Fruit fly (Drosophila melanogaster) whole organism: ENCODE measurements around the gene Abl.

Experiments used
- CG8478 ChIP-seq: fragments of >200 bp; optimal IDR thresholded peaks from 2 replicates; lab custom pipeline; 2018; ENCODE audit warnings: inconsistent platforms
- Dll ChIP-seq: fragments of >200 bp; optimal IDR thresholded peaks from 2 replicates; lab custom pipeline; 2017
- EcR ChIP-seq, 2 experiments: fragments of >200 bp; optimal IDR thresholded peaks; 2 replicates each; lab custom pipeline; 2017; ENCODE audit warnings: missing biosample characterization in 2 of 2, missing genetic modification characterization in 2 of 2, missing genetic modification reagents in 2 of 2
- pan ChIP-seq: fragments of >200 bp; optimal IDR thresholded peaks from 2 replicates; lab custom pipeline; 2017
- psq ChIP-seq: fragments of >200 bp; optimal IDR thresholded peaks from 2 replicates; lab custom pipeline; 2017
- usp ChIP-seq: fragments of >200 bp; optimal IDR thresholded peaks from 2 replicates; lab custom pipeline; 2017; ENCODE audit warnings: missing biosample characterization, missing genetic modification characterization, mixed read lengths

Gene Abl

dm6 chr3L:16651127-16651526 lies 3.4 kb upstream of the Abl start:
- TF ChIP-seq usp (no peak), CG8478 (lab: Kevin White, UChicago) (no peak), EcR (GFP tag; optimal IDR thresholded peaks at IDR 0.05; lab: Kevin White, UChicago) (no peak), Dll (lab: Kevin White, UChicago) (no peak), pan (no peak), psq (lab: Kevin White, UChicago) (no peak)

- TF ChIP-seq psq (lab: Kevin White, UChicago) (no peak), EcR (GFP tag; optimal IDR thresholded peaks at IDR 0.05; lab: Kevin White, UChicago) (no peak), usp (no peak), pan (no peak), CG8478 (lab: Kevin White, UChicago) (no peak), Dll (lab: Kevin White, UChicago) (no peak)
Observed at dm6 chr3L:16650078-16650477, 2.4 kb upstream of the Abl start.

DNA sequence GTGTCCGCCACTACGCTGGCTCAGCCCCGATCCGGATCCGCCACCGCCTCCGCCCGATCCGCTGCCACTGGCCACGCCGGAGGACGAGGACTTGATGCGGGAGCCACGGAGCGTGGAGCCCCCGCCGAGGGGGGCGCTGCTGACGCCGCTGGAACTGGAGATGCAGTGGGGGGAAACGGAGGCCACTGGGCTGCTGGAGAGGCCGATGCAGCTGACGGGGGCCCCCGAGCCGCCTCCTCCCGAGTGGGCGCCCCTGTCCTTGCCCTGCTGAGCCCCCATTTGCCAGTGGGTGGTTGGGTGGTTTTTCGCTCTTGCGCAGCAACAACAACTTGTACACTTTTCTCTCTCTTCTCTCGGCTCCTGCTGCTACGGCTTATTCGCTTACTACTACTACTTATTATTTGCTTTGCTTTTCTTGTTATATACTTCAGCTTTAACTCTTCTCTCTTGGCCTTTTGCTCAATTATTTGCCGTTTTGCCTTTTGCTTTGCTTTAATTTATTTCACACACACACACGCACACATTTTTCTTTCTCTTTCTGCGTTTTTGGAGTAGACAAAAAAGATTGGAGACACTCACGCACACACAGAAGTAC lies 720 bp downstream of the Abl start:
- TF ChIP-seq CG8478 (lab: Kevin White, UChicago) (no peak), usp (no peak), EcR (GFP tag; optimal IDR thresholded peaks at IDR 0.05; lab: Kevin White, UChicago) (no peak), pan (no peak), psq (lab: Kevin White, UChicago) (no peak), Dll (lab: Kevin White, UChicago) (no peak)

DNA sequence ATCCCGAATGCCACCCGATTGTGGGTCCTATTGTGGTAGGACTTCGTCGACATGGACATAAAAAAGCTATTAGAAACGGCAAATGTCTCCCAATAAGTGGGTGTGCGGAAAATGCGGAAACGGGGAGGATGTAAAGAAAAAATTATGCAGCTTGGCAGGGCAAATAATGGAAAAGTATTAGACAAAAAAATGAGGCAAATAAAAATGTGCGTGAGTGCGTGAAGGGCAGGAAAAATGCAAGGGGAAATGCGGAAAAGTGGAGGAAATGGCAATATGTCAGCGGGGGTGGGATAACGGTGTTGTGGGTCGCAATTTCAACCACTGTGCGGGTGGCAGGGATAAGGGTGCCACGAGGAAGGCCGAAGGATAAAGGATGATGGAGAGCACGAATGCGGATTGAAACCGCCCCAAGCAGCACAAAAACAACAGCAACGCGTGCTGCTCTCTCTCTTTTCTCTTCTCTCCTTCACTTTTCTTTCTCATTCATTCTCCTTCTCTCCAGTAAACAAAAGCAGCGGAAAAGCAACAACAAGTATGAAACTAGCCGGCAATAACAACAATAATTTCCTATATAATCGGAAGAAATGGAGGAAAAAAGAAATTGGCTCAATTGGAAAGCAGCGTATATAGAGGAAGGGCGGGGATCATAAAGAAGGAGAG lies 2.2 kb downstream of the Abl start:
- TF ChIP-seq psq (lab: Kevin White, UChicago) (no peak), EcR (GFP tag; optimal IDR thresholded peaks at IDR 0.05; lab: Kevin White, UChicago) (no peak), Dll (lab: Kevin White, UChicago) (no peak)

- TF ChIP-seq usp: no peak
- no peak for TF ChIP-seq Dll (lab: Kevin White, UChicago)
- TF ChIP-seq pan: no peak
- no peak for TF ChIP-seq EcR (GFP tag; optimal IDR thresholded peaks at IDR 0.05; lab: Kevin White, UChicago)
- no peak for TF ChIP-seq CG8478 (lab: Kevin White, UChicago)
- TF ChIP-seq psq (lab: Kevin White, UChicago): no peak
Observed at dm6 chr3L:16644505-16644904, 3.2 kb downstream of the Abl start.

DNA sequence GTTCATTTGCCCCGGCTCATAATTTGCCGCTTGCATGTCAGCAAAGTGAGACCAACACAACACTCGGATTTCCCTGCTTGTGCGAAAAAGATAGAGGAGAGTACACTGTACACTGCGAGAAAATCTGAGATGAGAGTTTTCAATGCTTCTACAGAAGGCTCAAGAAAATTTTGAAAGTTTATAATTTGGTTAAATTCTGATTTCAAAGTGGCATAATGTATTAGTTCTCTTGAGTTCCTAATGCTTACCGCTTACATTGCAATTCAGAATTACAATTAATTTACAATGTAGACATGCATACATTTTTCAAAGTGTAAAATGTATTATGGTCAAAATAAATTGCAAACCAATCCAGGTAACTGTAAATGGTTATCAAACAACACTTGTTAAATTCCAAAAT lies 4.7 kb downstream of the Abl start:
- TF ChIP-seq psq (lab: Kevin White, UChicago) (no peak), pan (no peak), usp (no peak), EcR (GFP tag; optimal IDR thresholded peaks at IDR 0.05; lab: Kevin White, UChicago) (no peak), Dll (lab: Kevin White, UChicago) (no peak), CG8478 (lab: Kevin White, UChicago) (no peak)

- no peak for TF ChIP-seq Dll (lab: Kevin White, UChicago)
- TF ChIP-seq usp: no peak
- TF ChIP-seq CG8478 (lab: Kevin White, UChicago): no peak
- no peak for TF ChIP-seq psq (lab: Kevin White, UChicago)
- TF ChIP-seq pan: no peak
- TF ChIP-seq EcR (GFP tag; optimal IDR thresholded peaks at IDR 0.05; lab: Kevin White, UChicago): no peak
Observed at dm6 chr3L:16642088-16642507, 5.6 kb downstream of the Abl start.

DNA sequence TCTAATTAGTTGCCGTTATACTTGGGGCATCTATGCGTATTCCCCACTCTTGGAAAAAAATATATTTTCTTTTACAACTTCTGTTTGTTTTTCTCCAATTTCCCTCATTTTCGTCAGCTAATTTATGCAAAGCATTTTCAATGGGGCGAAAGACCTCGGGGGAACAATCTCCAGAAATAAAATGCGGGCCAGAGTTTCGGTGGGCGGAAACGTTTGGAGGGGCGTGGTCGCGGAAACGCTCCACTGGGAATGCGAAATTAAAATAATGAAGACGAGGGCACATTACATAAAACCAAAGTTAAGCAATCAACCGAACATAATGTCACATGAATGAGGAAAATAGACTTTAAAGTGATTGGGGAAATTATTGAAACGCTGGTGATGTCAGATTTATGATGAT lies 6.6 kb downstream of the Abl start:
- no peak for TF ChIP-seq psq (lab: Kevin White, UChicago)
- no peak for TF ChIP-seq usp
- no peak for TF ChIP-seq Dll (lab: Kevin White, UChicago)
- TF ChIP-seq pan: no peak
- no peak for TF ChIP-seq EcR (GFP tag; optimal IDR thresholded peaks at IDR 0.05; lab: Kevin White, UChicago)
- no peak for TF ChIP-seq CG8478 (lab: Kevin White, UChicago)

- TF ChIP-seq psq (lab: Kevin White, UChicago): no peak
- no peak for TF ChIP-seq Dll (lab: Kevin White, UChicago)
- no peak for TF ChIP-seq pan
- no peak for TF ChIP-seq CG8478 (lab: Kevin White, UChicago)
- no peak for TF ChIP-seq EcR (GFP tag; optimal IDR thresholded peaks at IDR 0.05; lab: Kevin White, UChicago)
- no peak for TF ChIP-seq usp
Observed at dm6 chr3L:16640509-16641068, 7.1 kb downstream of the Abl start.

DNA sequence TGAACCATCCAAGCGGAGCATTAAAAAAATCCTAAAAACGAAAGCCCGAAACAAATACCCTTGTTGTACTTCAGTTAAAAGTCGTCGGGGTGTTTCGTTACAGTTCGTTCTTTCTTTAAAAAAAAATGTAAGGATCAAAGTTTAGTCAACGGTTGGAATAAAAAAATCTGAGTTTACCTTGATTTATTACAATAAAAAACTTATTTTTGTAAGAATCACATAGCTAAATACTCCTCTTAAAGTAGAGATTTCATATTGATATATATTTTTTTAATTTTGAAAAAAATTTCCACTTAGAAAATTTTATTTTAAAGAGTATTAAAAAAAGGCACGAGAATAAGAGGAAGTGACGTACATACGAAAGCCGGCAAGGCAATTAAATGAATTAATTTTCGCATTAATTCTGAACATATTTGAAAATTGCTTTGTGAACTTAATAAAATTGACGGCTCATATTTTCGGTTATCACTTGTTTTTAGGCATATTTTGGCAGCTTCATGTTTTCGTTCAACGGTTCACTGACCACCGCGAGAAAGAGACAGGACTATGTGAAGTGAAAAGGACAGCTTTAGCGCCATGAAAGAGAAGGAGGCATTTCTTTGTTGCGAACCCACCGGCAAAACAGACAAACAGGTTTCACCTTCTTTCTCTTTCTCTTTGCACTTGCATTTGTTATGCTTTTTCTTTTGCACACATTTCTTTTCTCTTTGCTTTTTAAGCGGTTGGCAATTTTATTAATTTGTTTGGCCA lies 8.9 kb downstream of the Abl start:
- TF ChIP-seq usp: no peak
- TF ChIP-seq CG8478 (lab: Kevin White, UChicago): peak; percentile 11
- TF ChIP-seq Dll (lab: Kevin White, UChicago): no peak
- TF ChIP-seq EcR (GFP tag; optimal IDR thresholded peaks at IDR 0.05; lab: Kevin White, UChicago): peak; percentile 82 to 87

- TF ChIP-seq EcR (GFP tag; optimal IDR thresholded peaks at IDR 0.05; lab: Kevin White, UChicago) (no peak), usp (no peak), Dll (lab: Kevin White, UChicago) (no peak), psq (lab: Kevin White, UChicago) (no peak), pan (no peak), CG8478 (lab: Kevin White, UChicago) (no peak)
Observed at dm6 chr3L:16635566-16636210, 12.0 kb downstream of the Abl start.
